Worm (Caenorhabditis elegans) whole organism, midembryonic: Measurements from ENCODE around the gene str-230.

Source experiments
- T22C8.4 ChIP-seq: fragments of 200-800 bp; sonication (Bioruptor generic); IDR thresholded peaks from 2 replicates; pipeline ENCODE4 v1.3.6; 2022; ENCODE audit warnings: missing genetic modification characterization, missing compliant biosample characterization
- flt-1 ChIP-seq: fragments of 200-800 bp; sonication (Bioruptor generic); IDR thresholded peaks from 2 replicates; pipeline ENCODE4 v1.3.6; 2022; ENCODE audit warnings: missing genetic modification characterization, missing compliant biosample characterization
- klf-2 ChIP-seq: fragments of 200-800 bp; sonication (Bioruptor generic); conservative IDR thresholded peaks from 2 replicates; pipeline ENCODE4 v1.3.6; 2022; ENCODE audit warnings: missing genetic modification reagents, missing genetic modification characterization, missing compliant biosample characterization
- med-1 ChIP-seq: sonication (generic microtip); optimal IDR thresholded peaks from 2 replicates; lab custom pipeline; 2017; ENCODE audit warnings: missing genetic modification characterization, mild to moderate bottlenecking, missing compliant biosample characterization, antibody characterized with exemption, missing genetic modification reagents; ENCODE audit not compliant: insufficient read depth
- ztf-23 ChIP-seq: fragments of 200-800 bp; sonication (Bioruptor generic); IDR thresholded peaks from 2 replicates; pipeline ENCODE4 v1.3.6; 2022; ENCODE audit warnings: missing genetic modification reagents, missing genetic modification characterization, missing compliant biosample characterization

ce11 chrV:14165745-14166144 lies 44.9 kb downstream of the str-230 start:
- TF ChIP-seq flt-1 (GFP tag; lab: Robert Waterston, UW): no peak
- TF ChIP-seq med-1 (GFP tag; lab: Kevin White, UChicago): no peak
- TF ChIP-seq klf-2: no peak
- no peak for TF ChIP-seq T22C8.4 (GFP tag; lab: Robert Waterston, UW)
- no peak for TF ChIP-seq ztf-23 (GFP tag; lab: Robert Waterston, UW)
